Fruit fly (Drosophila melanogaster) whole organism, embryonic: ENCODE results near the gene Src64B.

Experiments
- ATbp ChIP-seq: fragments of 200-800 bp; sonication (Bioruptor generic); optimal IDR thresholded peaks from 2 replicates; lab custom pipeline; 2017; ENCODE audit warnings: missing biosample characterization, mild to moderate bottlenecking, missing genetic modification characterization, missing genetic modification reagents
- BEAF-32 ChIP-seq: fragments of 200-800 bp; sonication (Bioruptor generic); optimal IDR thresholded peaks from 3 replicates; lab custom pipeline; 2017; ENCODE audit warnings: missing biosample characterization, missing genetic modification characterization, mild to moderate bottlenecking, moderate library complexity, missing genetic modification reagents
- CG10366 ChIP-seq: fragments of 200-800 bp; sonication (Bioruptor generic); IDR thresholded peaks from 2 replicates; pipeline ENCODE4 v1.3.6; 2022; ENCODE audit warnings: missing biosample characterization, missing genetic modification characterization
- CG11723 ChIP-seq: fragments of 200-800 bp; sonication (Bioruptor generic); optimal IDR thresholded peaks from 2 replicates; lab custom pipeline; 2017; ENCODE audit warnings: missing biosample characterization, mild to moderate bottlenecking, missing genetic modification characterization
- CG12155 ChIP-seq: fragments of 200-800 bp; sonication (Bioruptor generic); optimal IDR thresholded peaks from 3 replicates; lab custom pipeline; 2016; ENCODE audit warnings: missing biosample characterization, missing genetic modification characterization
- CG1233 ChIP-seq: fragments of 200-800 bp; sonication (Bioruptor generic); optimal IDR thresholded peaks from 4 replicates; lab custom pipeline; 2018; ENCODE audit warnings: missing biosample characterization, mild to moderate bottlenecking, missing genetic modification characterization
- CG13123 ChIP-seq: fragments of 200-800 bp; sonication (Bioruptor generic); optimal IDR thresholded peaks from 2 replicates; lab custom pipeline; 2016; ENCODE audit warnings: missing biosample characterization, missing genetic modification characterization
- CG13296 ChIP-seq: fragments of 200-800 bp; sonication (Bioruptor generic); optimal IDR thresholded peaks from 3 replicates; lab custom pipeline; 2018; ENCODE audit warnings: missing biosample characterization, mild to moderate bottlenecking, missing genetic modification characterization
- CG13424 ChIP-seq: fragments of 200-800 bp; sonication (Bioruptor generic); optimal IDR thresholded peaks from 2 replicates; lab custom pipeline; 2019; ENCODE audit warnings: missing biosample characterization, mild to moderate bottlenecking, missing genetic modification characterization, moderate library complexity
- CG1529 ChIP-seq: fragments of 200-800 bp; sonication (Bioruptor generic); optimal IDR thresholded peaks from 3 replicates; lab custom pipeline; 2018; ENCODE audit warnings: missing biosample characterization, missing genetic modification characterization
- CG15696 ChIP-seq: fragments of 200-800 bp; sonication (Bioruptor generic); optimal IDR thresholded peaks from 2 replicates; lab custom pipeline; 2019; ENCODE audit warnings: missing biosample characterization, mild to moderate bottlenecking, missing genetic modification characterization, moderate library complexity
- CG18262 ChIP-seq: fragments of 200-800 bp; optimal IDR thresholded peaks from 3 replicates; lab custom pipeline; 2019; ENCODE audit warnings: missing biosample characterization, mild to moderate bottlenecking, missing genetic modification characterization, moderate library complexity
- CG18599 ChIP-seq: fragments of 200-800 bp; sonication (Bioruptor generic); optimal IDR thresholded peaks from 3 replicates; lab custom pipeline; 2017; ENCODE audit warnings: missing biosample characterization, missing genetic modification characterization, mild to moderate bottlenecking, moderate library complexity, missing genetic modification reagents
- CG2875 ChIP-seq: fragments of 200-800 bp; sonication (Bioruptor generic); optimal IDR thresholded peaks from 2 replicates; lab custom pipeline; 2017; ENCODE audit warnings: missing biosample characterization, mild to moderate bottlenecking, missing genetic modification characterization, missing genetic modification reagents
- CG3838 ChIP-seq: fragments of 200-800 bp; sonication (Bioruptor generic); optimal IDR thresholded peaks from 3 replicates; lab custom pipeline; 2016; ENCODE audit warnings: missing biosample characterization, missing genetic modification characterization
- CG4730 ChIP-seq: fragments of 200-800 bp; sonication (Bioruptor generic); IDR thresholded peaks from 2 replicates; pipeline ENCODE4 v1.3.6; 2022; ENCODE audit warnings: missing biosample characterization, missing genetic modification characterization
- CG6175 ChIP-seq: fragments of 200-800 bp; sonication (Bioruptor generic); IDR thresholded peaks from 3 replicates; pipeline ENCODE4 v1.3.6; 2022; ENCODE audit warnings: missing biosample characterization, missing genetic modification characterization
- CG6689 ChIP-seq: fragments of 200-800 bp; sonication (Bioruptor generic); IDR thresholded peaks from 2 replicates; pipeline ENCODE4 v1.3.6; 2022; ENCODE audit warnings: missing biosample characterization, missing genetic modification characterization
- CG6854 ChIP-seq: fragments of 200-800 bp; sonication (Bioruptor generic); optimal IDR thresholded peaks from 3 replicates; lab custom pipeline; 2017; ENCODE audit warnings: missing biosample characterization, mild to moderate bottlenecking, missing genetic modification characterization
- CG7271 ChIP-seq: fragments of 200-800 bp; sonication (Bioruptor generic); optimal IDR thresholded peaks from 2 replicates; lab custom pipeline; 2018; ENCODE audit warnings: missing biosample characterization, mild to moderate bottlenecking, missing genetic modification characterization, moderate library complexity
- CG8281 ChIP-seq: fragments of 200-800 bp; sonication (Bioruptor generic); optimal IDR thresholded peaks from 2 replicates; lab custom pipeline; 2018; ENCODE audit warnings: missing biosample characterization, mild to moderate bottlenecking, missing genetic modification characterization, moderate library complexity
- CG8359 ChIP-seq: fragments of 200-800 bp; sonication (Bioruptor generic); optimal IDR thresholded peaks from 2 replicates; lab custom pipeline; 2017; ENCODE audit warnings: missing biosample characterization, mild to moderate bottlenecking, missing genetic modification characterization, borderline replicate concordance
- CG8478 ChIP-seq: fragments of >200 bp; optimal IDR thresholded peaks from 2 replicates; lab custom pipeline; 2018
- Dll ChIP-seq: fragments of 200-800 bp; sonication (Bioruptor generic); IDR thresholded peaks from 4 replicates; pipeline ENCODE4 v1.3.6; 2022; ENCODE audit warnings: missing biosample characterization, missing genetic modification characterization; ENCODE audit not compliant: partially characterized antibody
- Doc3 ChIP-seq: fragments of 200-800 bp; sonication (Bioruptor generic); IDR thresholded peaks from 3 replicates; pipeline ENCODE4 v1.3.6; 2022; ENCODE audit warnings: missing biosample characterization, missing genetic modification characterization; ENCODE audit not compliant: partially characterized antibody
- HLHmδ ChIP-seq: fragments of 200-800 bp; sonication (Bioruptor generic); optimal IDR thresholded peaks from 2 replicates; lab custom pipeline; 2018; ENCODE audit warnings: missing biosample characterization, mild to moderate bottlenecking, missing genetic modification characterization, moderate library complexity
- Hr78 ChIP-seq, 2 experiments: fragments of 200-800 bp in 1 of 2; fragments of >200 bp in 1 of 2; sonication (Bioruptor generic) in 1 of 2; optimal IDR thresholded peaks; 2 replicates each; lab custom pipeline; 2017 to 2019; ENCODE audit warnings: missing biosample characterization in 2 of 2, missing genetic modification characterization in 2 of 2, mild to moderate bottlenecking in 1 of 2, moderate library complexity in 1 of 2
- Med ChIP-seq: fragments of 200-800 bp; sonication (Bioruptor generic); peaks from one replicate; lab custom pipeline; 2016; ENCODE audit warnings: missing biosample characterization, missing genetic modification characterization, mild to moderate bottlenecking, inconsistent platforms, moderate library complexity
- al ChIP-seq: fragments of 200-800 bp; sonication (Bioruptor generic); IDR thresholded peaks from 2 replicates; pipeline ENCODE4 v1.3.6; 2022; ENCODE audit warnings: missing biosample characterization, missing genetic modification characterization
- ara ChIP-seq: fragments of 200-800 bp; sonication (Bioruptor generic); IDR thresholded peaks from 2 replicates; pipeline ENCODE4 v1.3.6; 2022; ENCODE audit warnings: missing biosample characterization, missing genetic modification characterization
- bigmax ChIP-seq: fragments of 200-800 bp; sonication (Bioruptor generic); optimal IDR thresholded peaks from 2 replicates; lab custom pipeline; 2018; ENCODE audit warnings: missing biosample characterization, mild to moderate bottlenecking, missing genetic modification characterization
- br ChIP-seq: fragments of >200 bp; optimal IDR thresholded peaks from 2 replicates; lab custom pipeline; 2017
- bsh ChIP-seq, 2 experiments: fragments of 200-800 bp; sonication (Bioruptor generic); optimal IDR thresholded peaks; 2 replicates each; lab custom pipeline; 2017 to 2018; ENCODE audit warnings: mild to moderate bottlenecking in 2 of 2, missing biosample characterization in 2 of 2, missing genetic modification characterization in 2 of 2, moderate library complexity in 1 of 2
- cato ChIP-seq: fragments of 200-800 bp; sonication (Bioruptor generic); optimal IDR thresholded peaks from 2 replicates; lab custom pipeline; 2016; ENCODE audit warnings: missing biosample characterization, missing genetic modification characterization, borderline replicate concordance
- caup ChIP-seq: fragments of 200-800 bp; sonication (Bioruptor generic); optimal IDR thresholded peaks from 3 replicates; lab custom pipeline; 2017; ENCODE audit warnings: missing biosample characterization, mild to moderate bottlenecking, missing genetic modification characterization, moderate library complexity; ENCODE audit not compliant: severe bottlenecking
- dmrt99B ChIP-seq: fragments of 200-800 bp; sonication (Bioruptor generic); optimal IDR thresholded peaks from 2 replicates; lab custom pipeline; 2018; ENCODE audit warnings: missing biosample characterization, mild to moderate bottlenecking, missing genetic modification characterization, moderate library complexity
- ham ChIP-seq: fragments of 200-800 bp; sonication (Bioruptor generic); IDR thresholded peaks from 2 replicates; pipeline ENCODE4 v1.3.6; 2022; ENCODE audit warnings: missing biosample characterization, missing genetic modification characterization
- hb ChIP-seq: fragments of 200-800 bp; sonication (Bioruptor generic); IDR thresholded peaks from 3 replicates; pipeline ENCODE4 v1.3.6; 2022; ENCODE audit warnings: missing biosample characterization, missing genetic modification characterization; ENCODE audit not compliant: partially characterized antibody
- jing ChIP-seq: fragments of 200-800 bp; sonication (Bioruptor generic); optimal IDR thresholded peaks from 2 replicates; lab custom pipeline; 2018; ENCODE audit warnings: missing biosample characterization, mild to moderate bottlenecking, missing genetic modification characterization
- mam ChIP-seq: fragments of 200-800 bp; sonication (Bioruptor generic); optimal IDR thresholded peaks from 3 replicates; lab custom pipeline; 2016; ENCODE audit warnings: missing biosample characterization, missing genetic modification characterization
- otp ChIP-seq: fragments of 200-800 bp; sonication (Bioruptor generic); IDR thresholded peaks from 3 replicates; pipeline ENCODE4, ENCODE4 v1.3.6; 2022; ENCODE audit warnings: missing biosample characterization, missing genetic modification characterization
- peb ChIP-seq: fragments of 200-800 bp; sonication (Bioruptor generic); IDR thresholded peaks from 2 replicates; pipeline ENCODE4 v1.3.6; 2022; ENCODE audit warnings: missing biosample characterization, missing genetic modification characterization
- pzg ChIP-seq: fragments of 200-800 bp; sonication (Bioruptor generic); optimal IDR thresholded peaks from 3 replicates; lab custom pipeline; 2018; ENCODE audit warnings: missing biosample characterization, mild to moderate bottlenecking, missing genetic modification characterization, moderate library complexity
- sisA ChIP-seq: fragments of 200-800 bp; sonication (Bioruptor generic); IDR thresholded peaks from 2 replicates; pipeline ENCODE4 v1.3.6; 2022; ENCODE audit warnings: missing biosample characterization, missing genetic modification characterization
- tup ChIP-seq: fragments of 200-800 bp; sonication (Bioruptor generic); optimal IDR thresholded peaks from 2 replicates; lab custom pipeline; 2016; ENCODE audit warnings: missing biosample characterization, mild to moderate bottlenecking, missing genetic modification characterization, moderate library complexity
- twi ChIP-seq: fragments of 200-800 bp; optimal IDR thresholded peaks from 2 replicates; lab custom pipeline; 2019; ENCODE audit warnings: missing biosample characterization, mild to moderate bottlenecking, missing genetic modification characterization, moderate library complexity
- vfl ChIP-seq: fragments of 200-800 bp; sonication (Bioruptor generic); optimal IDR thresholded peaks from 2 replicates; lab custom pipeline; 2016; ENCODE audit warnings: missing biosample characterization, missing genetic modification characterization
- yki ChIP-seq: fragments of >200 bp; optimal IDR thresholded peaks from 3 replicates; lab custom pipeline; 2018
- zen ChIP-seq: fragments of 200-800 bp; sonication (Bioruptor generic); optimal IDR thresholded peaks from 3 replicates; lab custom pipeline; 2018; ENCODE audit warnings: missing biosample characterization, mild to moderate bottlenecking, missing genetic modification characterization, moderate library complexity

The Src64B gene

DNA sequence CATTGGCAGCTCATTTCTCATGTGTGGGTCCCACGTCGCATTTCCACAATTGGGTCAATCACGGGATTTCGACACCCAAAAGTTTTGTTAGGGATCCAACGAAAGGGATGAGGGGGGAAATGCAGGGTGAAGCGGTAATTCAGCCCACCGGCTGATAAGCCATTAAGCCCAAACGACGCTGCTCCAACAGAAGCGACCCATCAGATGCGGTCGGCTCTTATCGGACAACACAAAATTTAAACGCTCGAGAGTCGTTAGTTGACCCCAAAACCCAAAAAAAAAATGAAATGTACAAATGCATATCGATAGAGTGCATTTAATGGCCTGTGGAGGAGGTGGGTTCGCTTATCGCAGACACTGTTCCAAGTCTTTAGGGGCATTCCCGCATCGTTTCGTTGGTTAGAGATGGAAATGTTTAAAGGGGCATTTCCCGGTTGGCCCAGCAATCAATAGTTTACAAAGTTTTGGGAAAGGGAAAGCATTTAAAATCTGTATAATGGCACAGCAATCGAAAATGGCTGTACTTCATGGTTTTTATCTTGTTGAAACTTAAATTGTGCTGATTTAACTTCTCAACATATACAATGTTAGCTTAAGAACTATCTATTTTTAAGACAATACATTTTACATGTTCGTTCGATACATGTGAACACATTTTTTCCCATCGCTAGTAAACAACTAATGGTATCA is 19.1 kb downstream of the Src64B start:
- TF ChIP-seq dmrt99B (tag; lab: Kevin White, UChicago) (peak; percentile 41), al (GFP tag; lab: Robert Waterston, UW) (no peak), CG7271 (tag; lab: Kevin White, UChicago) (no peak), CG6854 (GFP tag; lab: Kevin White, UChicago) (no peak), ham (no peak), HLHmδ (GFP tag; lab: Kevin White, UChicago) (no peak), CG8359 (GFP tag; lab: Kevin White, UChicago) (no peak), CG13424 (tag; lab: Kevin White, UChicago) (peak; percentile 48), CG10366 (GFP tag; lab: Robert Waterston, UW) (no peak), CG12155 (GFP tag; lab: Kevin White, UChicago) (no peak), CG2875 (GFP tag; lab: Kevin White, UChicago) (no peak), Med (peak; percentile 62), cato (no peak), CG1233 (GFP tag; lab: Kevin White, UChicago) (no peak), CG11723 (no peak), CG6689 (peak; percentile 34), CG8281 (no peak), yki (lab: Kevin White, UChicago) (no peak), bsh (GFP tag; optimal IDR thresholded peaks at IDR 0.05; lab: Kevin White, UChicago) (peak in 1 of 2 experiments; percentile 50), CG8478 (lab: Kevin White, UChicago) (no peak), CG4730 (GFP tag; lab: Robert Waterston, UW) (no peak), CG13123 (GFP tag; lab: Kevin White, UChicago) (no peak), CG3838 (GFP tag; lab: Kevin White, UChicago) (no peak), CG13296 (no peak), Dll (GFP tag; lab: Robert Waterston, UW) (peak; percentile 55; the same call in 2 of the 4 replicates), ara (GFP tag; lab: Robert Waterston, UW) (no peak), tup (no peak), sisA (GFP tag; lab: Robert Waterston, UW) (0 out of 2 replicates have a peak, but pooled peaks have one; percentile 16), CG6175 (GFP tag; lab: Robert Waterston, UW) (no peak), CG18262 (tag; lab: Kevin White, UChicago) (peak; percentile 45), jing (GFP tag; lab: Kevin White, UChicago) (no peak), CG1529 (GFP tag; lab: Kevin White, UChicago) (peak; percentile 21), br (lab: Kevin White, UChicago) (no peak), mam (GFP tag; lab: Kevin White, UChicago) (no peak), pzg (GFP tag; lab: Kevin White, UChicago) (no peak), Hr78 (GFP tag; optimal IDR thresholded peaks at IDR 0.05; lab: Kevin White, UChicago) (peak in 1 of 2 experiments; percentile 74), Doc3 (no peak), BEAF-32 (GFP tag; lab: Kevin White, UChicago) (peak; percentile 43), caup (no peak), CG15696 (tag; lab: Kevin White, UChicago) (peak; percentile 28), peb (no peak), twi (tag; lab: Kevin White, UChicago) (no peak), CG18599 (no peak), zen (no peak), vfl (GFP tag; lab: Kevin White, UChicago) (no peak), ATbp (GFP tag; lab: Kevin White, UChicago) (no peak), hb (GFP tag; lab: Robert Waterston, UW) (no peak), bigmax (no peak), otp (GFP tag; lab: Robert Waterston, UW) (no peak)
